Worm (Caenorhabditis elegans): ENCODE data around the gene prdm-14.

DNA sequence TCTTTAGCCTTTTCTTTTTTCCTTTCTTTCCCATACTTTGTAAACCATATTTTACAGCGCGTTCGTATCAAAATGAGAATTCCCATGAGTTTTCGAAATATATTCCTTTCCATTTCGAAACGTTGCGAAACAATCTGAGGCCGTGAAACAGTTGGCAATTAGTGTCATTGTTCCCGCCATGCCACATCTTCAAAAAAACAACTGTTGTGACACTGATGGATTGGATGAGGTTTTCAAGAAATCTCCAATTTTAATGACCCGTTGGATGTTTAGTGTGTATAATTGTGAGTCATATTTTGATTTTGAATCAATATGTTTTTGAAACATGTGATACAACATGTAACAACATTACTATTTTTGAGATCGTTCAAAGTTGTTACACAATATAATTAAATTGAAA is 23.1 kb downstream of the prdm-14 start:
- TF ChIP-seq ceh-22 (tag; optimal IDR thresholded peaks at IDR 0.05) (no peak), pha-2 (tag; optimal IDR thresholded peaks at IDR 0.05) (no peak), ama-1 (optimal IDR thresholded peaks at IDR 0.05) (no peak), zip-5 (tag; optimal IDR thresholded peaks at IDR 0.05) (no peak), T23F11.4 (GFP tag; optimal IDR thresholded peaks at IDR 0.05) (no peak), ceh-34 (tag; optimal IDR thresholded peaks at IDR 0.05) (no peak)
